Fruit fly (Drosophila melanogaster) whole organism: ENCODE data around the gene CG8927.

Experiments used
- CG8478 ChIP-seq: fragments of >200 bp; optimal IDR thresholded peaks from 2 replicates; lab custom pipeline; 2018; ENCODE audit warnings: inconsistent platforms
- Dll ChIP-seq: fragments of >200 bp; optimal IDR thresholded peaks from 2 replicates; lab custom pipeline; 2017
- EcR ChIP-seq, 2 experiments: fragments of >200 bp; optimal IDR thresholded peaks; 2 replicates each; lab custom pipeline; 2017; ENCODE audit warnings: missing biosample characterization in 2 of 2, missing genetic modification characterization in 2 of 2, missing genetic modification reagents in 2 of 2
- pan ChIP-seq: fragments of >200 bp; optimal IDR thresholded peaks from 2 replicates; lab custom pipeline; 2017
- psq ChIP-seq: fragments of >200 bp; optimal IDR thresholded peaks from 2 replicates; lab custom pipeline; 2017
- usp ChIP-seq: fragments of >200 bp; optimal IDR thresholded peaks from 2 replicates; lab custom pipeline; 2017; ENCODE audit warnings: missing biosample characterization, missing genetic modification characterization, mixed read lengths

DNA sequence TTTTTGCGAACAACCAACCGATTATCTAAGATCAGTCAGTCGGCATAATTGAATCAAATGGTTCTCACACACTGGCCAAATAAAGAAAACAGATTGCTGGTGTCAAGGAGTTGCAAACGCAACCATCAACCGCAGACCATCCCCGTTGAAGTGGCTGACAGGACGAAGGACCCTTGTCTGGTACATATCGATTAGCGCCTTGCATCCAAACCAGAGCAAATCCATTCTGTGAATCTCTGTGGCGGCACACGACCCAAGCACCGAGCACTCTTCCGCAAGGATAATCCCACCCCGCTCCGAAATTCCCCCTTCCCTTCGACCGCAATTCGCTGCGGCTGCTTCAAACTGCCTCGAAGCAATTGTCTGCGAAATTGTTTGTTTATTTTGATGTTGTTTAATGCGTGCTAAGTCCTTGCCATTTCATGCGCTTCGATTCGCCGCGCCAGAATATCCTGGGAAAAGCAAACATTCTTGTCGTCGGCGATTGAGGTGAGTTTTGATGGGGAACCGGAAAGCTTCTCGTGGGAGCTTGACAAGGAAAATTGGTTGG is 27.4 kb upstream of the CG8927 start:
- TF ChIP-seq usp (no peak), CG8478 (lab: Kevin White, UChicago) (no peak), psq (lab: Kevin White, UChicago) (no peak), Dll (lab: Kevin White, UChicago) (no peak), pan (lab: Kevin White, UChicago) (no peak), EcR (GFP tag; optimal IDR thresholded peaks at IDR 0.05; lab: Kevin White, UChicago) (no peak)
